Fruit fly (Drosophila melanogaster) whole organism, prepupa: ENCODE data around the gene CG13721.

ENCODE experiments used
- Blimp-1 ChIP-seq: fragments of 200-800 bp; sonication (Bioruptor generic); optimal IDR thresholded peaks from 3 replicates; lab custom pipeline; 2017; ENCODE audit warnings: missing biosample characterization, missing genetic modification characterization, mild to moderate bottlenecking, moderate library complexity, missing genetic modification reagents
- CG10631 ChIP-seq: fragments of 200-800 bp; sonication (Bioruptor generic); optimal IDR thresholded peaks from 2 replicates; lab custom pipeline; 2016; ENCODE audit warnings: missing biosample characterization, missing genetic modification characterization
- CG10669 ChIP-seq: fragments of 200-800 bp; sonication (Bioruptor generic); optimal IDR thresholded peaks from 3 replicates; lab custom pipeline; 2018; ENCODE audit warnings: missing biosample characterization, mild to moderate bottlenecking, missing genetic modification characterization, moderate library complexity
- CG11294 ChIP-seq: fragments of 200-800 bp; sonication (Bioruptor generic); IDR thresholded peaks from 2 replicates; pipeline ENCODE4 v1.3.6; 2022; ENCODE audit warnings: missing biosample characterization, missing genetic modification characterization
- CG11762 ChIP-seq: fragments of 200-800 bp; sonication (Bioruptor generic); optimal IDR thresholded peaks from 3 replicates; lab custom pipeline; 2016; ENCODE audit warnings: missing biosample characterization, missing genetic modification characterization; ENCODE audit not compliant: insufficient read depth
- CG11902 ChIP-seq: fragments of 200-800 bp; sonication (Bioruptor generic); optimal IDR thresholded peaks from 3 replicates; lab custom pipeline; 2016; ENCODE audit warnings: missing biosample characterization, missing genetic modification characterization
- CG1621 ChIP-seq: fragments of 200-800 bp; sonication (Bioruptor generic); optimal IDR thresholded peaks from 3 replicates; lab custom pipeline; 2018; ENCODE audit warnings: missing biosample characterization, mild to moderate bottlenecking, missing genetic modification characterization
- CG3032 ChIP-seq: fragments of 200-800 bp; optimal IDR thresholded peaks from 2 replicates; lab custom pipeline; 2019; ENCODE audit warnings: missing biosample characterization, mild to moderate bottlenecking, missing genetic modification characterization, moderate library complexity
- CG31627 ChIP-seq: fragments of 200-800 bp; sonication (Bioruptor generic); optimal IDR thresholded peaks from 3 replicates; lab custom pipeline; 2016; ENCODE audit warnings: missing biosample characterization, missing genetic modification characterization
- CG32006 ChIP-seq: fragments of 200-800 bp; sonication (Bioruptor generic); optimal IDR thresholded peaks from 3 replicates; lab custom pipeline; 2017; ENCODE audit warnings: missing biosample characterization, mild to moderate bottlenecking, missing genetic modification characterization
- CG34406 ChIP-seq: fragments of 200-800 bp; sonication (Bioruptor generic); optimal IDR thresholded peaks from 3 replicates; lab custom pipeline; 2016; ENCODE audit warnings: missing biosample characterization, missing genetic modification characterization
- CG3919 ChIP-seq: fragments of 200-800 bp; sonication (Bioruptor generic); optimal IDR thresholded peaks from 3 replicates; lab custom pipeline; 2016; ENCODE audit warnings: missing biosample characterization, missing genetic modification characterization
- CG4318 ChIP-seq: fragments of 200-800 bp; sonication (Bioruptor generic); optimal IDR thresholded peaks from 3 replicates; lab custom pipeline; 2017; ENCODE audit warnings: missing biosample characterization, mild to moderate bottlenecking, missing genetic modification characterization
- CG6163 ChIP-seq: fragments of 200-800 bp; sonication (Bioruptor generic); IDR thresholded peaks from 3 replicates; pipeline ENCODE4 v1.3.6; 2022; ENCODE audit warnings: missing biosample characterization, missing genetic modification characterization
- CG6276 ChIP-seq: fragments of 200-800 bp; sonication (Bioruptor generic); optimal IDR thresholded peaks from 2 replicates; lab custom pipeline; 2017; ENCODE audit warnings: missing biosample characterization, mild to moderate bottlenecking, missing genetic modification characterization
- CG6792 ChIP-seq: fragments of 200-800 bp; sonication (Bioruptor generic); optimal IDR thresholded peaks from 3 replicates; lab custom pipeline; 2016; ENCODE audit warnings: missing biosample characterization, missing genetic modification characterization
- CG6854 ChIP-seq: fragments of 200-800 bp; sonication (Bioruptor generic); optimal IDR thresholded peaks from 2 replicates; lab custom pipeline; 2017; ENCODE audit warnings: missing biosample characterization, mild to moderate bottlenecking, missing genetic modification characterization
- CG7368 ChIP-seq: fragments of 200-800 bp; sonication (Bioruptor generic); optimal IDR thresholded peaks from 3 replicates; lab custom pipeline; 2016; ENCODE audit warnings: missing biosample characterization, missing genetic modification characterization
- CG8119 ChIP-seq: fragments of 200-800 bp; sonication (Bioruptor generic); IDR thresholded peaks from 3 replicates; pipeline ENCODE4 v1.3.6; 2022; ENCODE audit warnings: missing biosample characterization, missing genetic modification characterization
- CG8319 ChIP-seq: fragments of 200-800 bp; sonication (Bioruptor generic); optimal IDR thresholded peaks from 3 replicates; lab custom pipeline; 2016; ENCODE audit warnings: missing biosample characterization, missing genetic modification characterization
- CG9139 ChIP-seq: fragments of 200-800 bp; sonication (Bioruptor generic); optimal IDR thresholded peaks from 3 replicates; lab custom pipeline; 2017; ENCODE audit warnings: missing biosample characterization, mild to moderate bottlenecking, missing genetic modification characterization
- Eip75B ChIP-seq: fragments of 200-800 bp; sonication (Bioruptor generic); optimal IDR thresholded peaks from 3 replicates; lab custom pipeline; 2016; ENCODE audit warnings: missing biosample characterization, missing genetic modification characterization
- Eip78C ChIP-seq: fragments of 200-800 bp; sonication (Bioruptor generic); peaks from one replicate; lab custom pipeline; 2016; ENCODE audit warnings: missing biosample characterization, missing genetic modification characterization
- Eip93F ChIP-seq: fragments of 200-800 bp; sonication (Bioruptor generic); optimal IDR thresholded peaks from 2 replicates; lab custom pipeline; 2016; ENCODE audit warnings: missing biosample characterization, mild to moderate bottlenecking, missing genetic modification characterization
- Ets21C ChIP-seq: fragments of 200-800 bp; sonication (Bioruptor generic); optimal IDR thresholded peaks from 3 replicates; lab custom pipeline; 2016; ENCODE audit warnings: missing biosample characterization, missing genetic modification characterization
- Ets96B ChIP-seq: fragments of 200-800 bp; optimal IDR thresholded peaks from 2 replicates; lab custom pipeline; 2019; ENCODE audit warnings: missing biosample characterization, mild to moderate bottlenecking, missing genetic modification characterization, moderate library complexity
- Gug ChIP-seq: fragments of 200-800 bp; sonication (Bioruptor generic); IDR thresholded peaks from 2 replicates; pipeline ENCODE4 v1.3.6; 2022; ENCODE audit warnings: missing biosample characterization, missing genetic modification characterization
- Hr38 ChIP-seq: sonication (Bioruptor generic); optimal IDR thresholded peaks from 2 replicates; lab custom pipeline; 2016; ENCODE audit warnings: missing biosample characterization, missing genetic modification characterization
- Hr39 ChIP-seq: fragments of 200-800 bp; sonication (Bioruptor generic); optimal IDR thresholded peaks from 2 replicates; lab custom pipeline; 2016; ENCODE audit warnings: missing biosample characterization, missing genetic modification characterization
- OdsH ChIP-seq: fragments of 200-800 bp; sonication (Bioruptor generic); optimal IDR thresholded peaks from 3 replicates; lab custom pipeline; 2016; ENCODE audit warnings: missing biosample characterization, missing genetic modification characterization
- Smox ChIP-seq: fragments of 200-800 bp; sonication (Bioruptor generic); optimal IDR thresholded peaks from 3 replicates; lab custom pipeline; 2016; ENCODE audit warnings: missing biosample characterization, missing genetic modification characterization
- Sox102F ChIP-seq: fragments of 200-800 bp; sonication (Bioruptor generic); optimal IDR thresholded peaks from 2 replicates; lab custom pipeline; 2016; ENCODE audit warnings: missing biosample characterization, mild to moderate bottlenecking, missing genetic modification characterization
- Sox14 ChIP-seq: fragments of 200-800 bp; sonication (Bioruptor generic); optimal IDR thresholded peaks from 3 replicates; lab custom pipeline; 2016; ENCODE audit warnings: missing biosample characterization, missing genetic modification characterization
- Sox15 ChIP-seq: fragments of 200-800 bp; sonication (Bioruptor generic); optimal IDR thresholded peaks from 3 replicates; lab custom pipeline; 2016; ENCODE audit warnings: missing biosample characterization, missing genetic modification characterization
- achi ChIP-seq: fragments of 200-800 bp; sonication (Bioruptor generic); optimal IDR thresholded peaks from 3 replicates; lab custom pipeline; 2016; ENCODE audit warnings: missing biosample characterization, missing genetic modification characterization
- acj6 ChIP-seq: fragments of 200-800 bp; sonication (Bioruptor generic); optimal IDR thresholded peaks from 3 replicates; lab custom pipeline; 2016; ENCODE audit warnings: missing biosample characterization, missing genetic modification characterization
- dac ChIP-seq: fragments of 200-800 bp; sonication (Bioruptor generic); optimal IDR thresholded peaks from 2 replicates; lab custom pipeline; 2017; ENCODE audit warnings: missing biosample characterization, mild to moderate bottlenecking, missing genetic modification characterization
- dsx ChIP-seq: fragments of 200-800 bp; optimal IDR thresholded peaks from 3 replicates; lab custom pipeline; 2019; ENCODE audit warnings: missing biosample characterization, mild to moderate bottlenecking, missing genetic modification characterization, moderate library complexity; ENCODE audit not compliant: poor library complexity, severe bottlenecking
- eg ChIP-seq: fragments of 200-800 bp; sonication (Bioruptor generic); IDR thresholded peaks from 3 replicates; pipeline ENCODE4 v1.3.6; 2022; ENCODE audit warnings: missing biosample characterization, missing genetic modification characterization
- esn ChIP-seq: fragments of 200-800 bp; sonication (Bioruptor generic); optimal IDR thresholded peaks from 2 replicates; lab custom pipeline; 2016; ENCODE audit warnings: missing biosample characterization, mild to moderate bottlenecking, missing genetic modification characterization, moderate library complexity
- fd59A ChIP-seq: fragments of 200-800 bp; sonication (Bioruptor generic); optimal IDR thresholded peaks from 2 replicates; lab custom pipeline; 2017; ENCODE audit warnings: missing biosample characterization, mild to moderate bottlenecking, missing genetic modification characterization, missing genetic modification reagents
- fkh ChIP-seq: fragments of 200-800 bp; sonication (Bioruptor generic); optimal IDR thresholded peaks from 3 replicates; lab custom pipeline; 2017; ENCODE audit warnings: missing biosample characterization, mild to moderate bottlenecking, missing genetic modification characterization, moderate library complexity
- net ChIP-seq: fragments of 200-800 bp; sonication (Bioruptor generic); optimal IDR thresholded peaks from 3 replicates; lab custom pipeline; 2016; ENCODE audit warnings: missing biosample characterization, missing genetic modification characterization
- pdm3 ChIP-seq: fragments of 200-800 bp; sonication (Bioruptor generic); optimal IDR thresholded peaks from 3 replicates; lab custom pipeline; 2016; ENCODE audit warnings: missing biosample characterization, missing genetic modification characterization
- spab ChIP-seq: fragments of 200-800 bp; sonication (Bioruptor generic); optimal IDR thresholded peaks from 2 replicates; lab custom pipeline; 2017; ENCODE audit warnings: missing biosample characterization, mild to moderate bottlenecking, missing genetic modification characterization, missing genetic modification reagents
- svp ChIP-seq: fragments of 200-800 bp; sonication (Bioruptor generic); peaks from one replicate; lab custom pipeline; 2016; ENCODE audit warnings: missing biosample characterization, missing genetic modification characterization
- topi ChIP-seq: fragments of 200-800 bp; sonication (Bioruptor generic); optimal IDR thresholded peaks from 3 replicates; lab custom pipeline; 2016; ENCODE audit warnings: missing biosample characterization, missing genetic modification characterization
- vri ChIP-seq: fragments of 200-800 bp; sonication (Bioruptor generic); optimal IDR thresholded peaks from 3 replicates; lab custom pipeline; 2016; ENCODE audit warnings: missing biosample characterization, mild to moderate bottlenecking, missing genetic modification characterization

Gene CG13721

DNA sequence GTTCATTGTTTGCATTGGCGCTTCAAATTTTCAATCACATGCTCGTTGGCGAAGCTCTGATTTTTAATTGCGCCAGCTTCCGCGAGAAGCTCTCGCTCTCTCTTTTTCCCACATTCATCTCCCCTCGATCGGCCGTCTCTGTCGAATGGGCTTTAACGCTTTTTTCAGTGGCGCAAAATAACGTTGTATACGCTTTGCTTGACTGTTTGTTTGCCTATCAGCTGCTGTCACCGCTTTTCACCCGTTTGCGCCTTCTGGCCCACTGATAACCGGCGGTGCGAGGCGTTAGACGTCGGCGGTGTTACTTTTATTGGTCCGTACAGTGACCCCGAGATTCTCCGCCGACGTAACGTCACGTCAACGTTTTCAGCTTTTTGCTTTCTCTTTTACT lies 46.2 kb upstream of the CG13721 start (continued):
- TF ChIP-seq Smox (GFP tag; lab: Kevin White, UChicago), result no peak
- peak; percentile 96 for TF ChIP-seq vri (GFP tag; lab: Kevin White, UChicago)
- no peak for TF ChIP-seq CG1621 (tag; lab: Kevin White, UChicago)
- no peak for TF ChIP-seq CG8319 (GFP tag; lab: Kevin White, UChicago)

dm6 chr3L:4543034-4543806 lies 45.6 kb upstream of the CG13721 start:
- TF ChIP-seq Sox15 (GFP tag; lab: Kevin White, UChicago), result peak; percentile 26
- peak; percentile 74 for TF ChIP-seq fd59A
- peak; percentile 84 for TF ChIP-seq CG8119
- peak; percentile 88 for TF ChIP-seq CG6276 (GFP tag; lab: Kevin White, UChicago)
- peak; percentile 25 for TF ChIP-seq CG4318 (GFP tag; lab: Kevin White, UChicago)
- peak; percentile 79 for TF ChIP-seq Sox14 (GFP tag; lab: Kevin White, UChicago)
- TF ChIP-seq Ets96B (tag; lab: Kevin White, UChicago), result peak; percentile 96
- peak; percentile 67 for TF ChIP-seq OdsH (GFP tag; lab: Kevin White, UChicago)
- TF ChIP-seq eg (GFP tag; lab: Robert Waterston, UW), result peak; percentile 86
- TF ChIP-seq Sox102F (GFP tag; lab: Kevin White, UChicago), result peak; percentile 63
- peak; percentile 25 for TF ChIP-seq CG6854 (GFP tag; lab: Kevin White, UChicago)
- TF ChIP-seq acj6 (GFP tag; lab: Kevin White, UChicago), result peak; percentile 66
- TF ChIP-seq spab (GFP tag; lab: Kevin White, UChicago), result peak; percentile 98
- TF ChIP-seq CG6792 (GFP tag; lab: Kevin White, UChicago), result peak; percentile 83
- peak; percentile 77 for TF ChIP-seq achi (GFP tag; lab: Kevin White, UChicago)
- peak; percentile 86 for TF ChIP-seq CG3919
- TF ChIP-seq CG11902 (GFP tag; lab: Kevin White, UChicago), result peak; percentile 62
- TF ChIP-seq CG34406 (GFP tag; lab: Kevin White, UChicago), result peak; percentile 61
- TF ChIP-seq Hr38 (GFP tag; lab: Kevin White, UChicago), result no peak
- peak; percentile 58 for TF ChIP-seq Smox (GFP tag; lab: Kevin White, UChicago)
- peak; percentile 69 for TF ChIP-seq esn (GFP tag; lab: Kevin White, UChicago)
- no peak for TF ChIP-seq fkh
- peak; percentile 98 for TF ChIP-seq CG9139 (GFP tag; lab: Kevin White, UChicago)
- peak; percentile 74 for TF ChIP-seq pdm3 (GFP tag; lab: Kevin White, UChicago)
- peak; percentile 39; the same call in 1 of the 2 replicates for TF ChIP-seq CG11294
- peak; percentile 40 for TF ChIP-seq topi (GFP tag; lab: Kevin White, UChicago)
- peak; percentile 72 for TF ChIP-seq CG8319 (GFP tag; lab: Kevin White, UChicago)
- peak; percentile 95 for TF ChIP-seq CG6163 (GFP tag; lab: Robert Waterston, UW)
- TF ChIP-seq Eip75B, result peak; percentile 87
- peak; percentile 78 for TF ChIP-seq Eip78C (GFP tag; lab: Kevin White, UChicago)
- peak; percentile 63 for TF ChIP-seq CG32006 (GFP tag; lab: Kevin White, UChicago)
- TF ChIP-seq svp (GFP tag; lab: Kevin White, UChicago), result peak; percentile 76
- TF ChIP-seq CG10631, result peak; percentile 79
- TF ChIP-seq Hr39 (GFP tag; lab: Kevin White, UChicago), result peak; percentile 75
- no peak for TF ChIP-seq Eip93F (GFP tag; lab: Kevin White, UChicago)
- TF ChIP-seq CG10669 (GFP tag; lab: Kevin White, UChicago), result peak; percentile 93
- peak; percentile 88 for TF ChIP-seq net (GFP tag; lab: Kevin White, UChicago)
- TF ChIP-seq vri (GFP tag; lab: Kevin White, UChicago), result peak; percentile 70
- peak; percentile 60 for TF ChIP-seq CG31627 (GFP tag; lab: Kevin White, UChicago)
- TF ChIP-seq CG7368 (GFP tag; lab: Kevin White, UChicago), result peak; percentile 91
- TF ChIP-seq Gug (GFP tag; lab: Robert Waterston, UW), result peak; percentile 49; the same call in 1 of the 2 replicates
- TF ChIP-seq CG11762 (GFP tag; lab: Kevin White, UChicago), result peak; percentile 30
- peak; percentile 17 for TF ChIP-seq Ets21C (GFP tag; lab: Kevin White, UChicago)
- peak; percentile 34 for TF ChIP-seq dac (GFP tag; lab: Kevin White, UChicago)
- no peak for TF ChIP-seq Blimp-1
- TF ChIP-seq dsx, result peak; percentile 95
- peak; percentile 95 for TF ChIP-seq CG3032 (tag; lab: Kevin White, UChicago)
